Fruit fly (Drosophila melanogaster): ENCODE results near the gene CG33783.
A peak's percentile ranks its signal among the peaks of the same experiment; 100 is the strongest.

The CG33783 gene

DNA sequence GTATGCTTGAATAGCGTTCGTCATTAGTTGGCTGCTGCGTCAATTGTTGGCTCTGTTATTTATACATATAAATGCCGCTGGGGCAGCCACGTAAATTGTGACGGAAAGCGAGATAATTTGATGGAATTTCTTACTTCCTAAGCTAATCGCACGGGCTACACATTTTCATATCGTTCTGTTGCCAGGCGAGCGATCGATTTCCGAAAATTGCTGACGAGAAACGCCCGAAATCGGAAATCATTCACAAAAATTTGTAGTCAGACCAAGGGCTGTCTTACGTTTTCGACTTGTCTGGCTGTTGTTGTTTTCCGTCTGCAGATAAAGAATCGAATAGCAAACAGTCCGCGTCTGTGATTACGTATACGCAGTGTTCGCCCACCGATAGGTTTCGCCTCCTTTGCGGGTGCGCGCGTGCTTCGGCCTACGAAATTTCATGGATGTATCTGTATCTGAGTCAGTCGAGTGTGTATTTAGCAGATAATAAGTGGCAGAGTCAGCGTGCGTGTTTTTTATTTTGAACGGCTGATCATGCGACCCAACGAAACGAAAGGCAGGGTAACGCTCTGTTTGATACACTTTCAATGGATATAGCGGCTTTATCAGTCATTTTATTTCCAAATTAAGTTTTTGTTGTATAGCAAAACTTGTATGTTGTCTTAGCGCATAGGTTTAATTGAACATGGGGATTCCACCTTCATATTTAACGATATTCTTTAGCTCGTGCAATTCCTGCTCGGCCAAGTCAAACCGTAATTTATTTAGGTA, 31.1 kb downstream of the CG33783 start (continued):
- TF ChIP-seq Trl (optimal IDR thresholded peaks at IDR 0.05) (no peak), Trl (GFP tag; optimal IDR thresholded peaks at IDR 0.05) (peak; percentile 72), CG14050 (GFP tag; IDR thresholded peaks at IDR 0.05) (peak; percentile 34; the same call in 1 of the 3 replicates), dm (GFP tag; optimal IDR thresholded peaks at IDR 0.05) (peak; percentile 2), sens-2 (GFP tag; IDR thresholded peaks at IDR 0.05) (no peak), CG4820 (GFP tag; optimal IDR thresholded peaks at IDR 0.05) (peak; percentile 33), Camta (GFP tag; optimal IDR thresholded peaks at IDR 0.05) (peak; percentile 43), Awh (GFP tag; IDR thresholded peaks at IDR 0.05) (no peak), Myb (GFP tag; optimal IDR thresholded peaks at IDR 0.05) (peak; percentile 59), CG30403 (GFP tag; optimal IDR thresholded peaks at IDR 0.05) (peak; percentile 71), CG17385 (GFP tag; optimal IDR thresholded peaks at IDR 0.05) (peak; percentile 69), CG8359 (GFP tag; optimal IDR thresholded peaks at IDR 0.05; ENCODE audit: borderline replicate concordance) (no peak), ase (GFP tag; IDR thresholded peaks at IDR 0.05) (peak; percentile 47; the same call in 1 of the 3 replicates), lmd (GFP tag; IDR thresholded peaks at IDR 0.05) (peak; percentile 68), al (GFP tag; IDR thresholded peaks at IDR 0.05) (peak; percentile 47), CG32772 (GFP tag; IDR thresholded peaks at IDR 0.05) (peak; percentile 22; the same call in 1 of the 2 replicates), Chrac-16 (GFP tag; optimal IDR thresholded peaks at IDR 0.05) (peak; percentile 52), Hr51 (GFP tag; optimal IDR thresholded peaks at IDR 0.05) (peak; percentile 66 to 76), CG2116 (GFP tag; optimal IDR thresholded peaks at IDR 0.05) (peak; percentile 3), Sox100B (GFP tag; optimal IDR thresholded peaks at IDR 0.05) (peak; percentile 70), ranshi (GFP tag; IDR thresholded peaks at IDR 0.05) (peak; percentile 60; the same call in 1 of the 2 replicates), CG8290 (GFP tag; optimal IDR thresholded peaks at IDR 0.05) (no peak), CG8290 (tag; optimal IDR thresholded peaks at IDR 0.05) (peak in 1 of 2 experiments; percentile 71), CG3847 (GFP tag; IDR thresholded peaks at IDR 0.05) (peak; percentile 63), CG1602 (GFP tag; optimal IDR thresholded peaks at IDR 0.05) (peak; percentile 17), Xrp1 (GFP tag; IDR thresholded peaks at IDR 0.05) (peak; percentile 49; the same call in 1 of the 2 replicates), hkb (optimal IDR thresholded peaks at IDR 0.05) (no peak), hkb (GFP tag; IDR thresholded peaks at IDR 0.05) (peak; percentile 74), Hsf (GFP tag; optimal IDR thresholded peaks at IDR 0.05) (peak; percentile 57), trem (tag; optimal IDR thresholded peaks at IDR 0.05) (no peak), Lim3 (GFP tag; IDR thresholded peaks at IDR 0.05) (no peak), CG9876 (GFP tag; optimal IDR thresholded peaks at IDR 0.05) (peak; percentile 10), MBD-R2 (GFP tag; IDR thresholded peaks at IDR 0.05) (peak; percentile 43; the same call in 1 of the 2 replicates), org-1 (GFP tag; optimal IDR thresholded peaks at IDR 0.05) (peak; percentile 72), klu (GFP tag; IDR thresholded peaks at IDR 0.05) (peak; percentile 64; the same call in 1 of the 2 replicates), CG34224 (GFP tag; IDR thresholded peaks at IDR 0.05; ENCODE audit: partially characterized antibody) (peak; percentile 35; the same call in 1 of the 3 replicates), esg (GFP tag; conservative IDR thresholded peaks at IDR 0.05) (peak; percentile 72), Rfx (GFP tag; IDR thresholded peaks at IDR 0.05) (peak; percentile 86), gcm2 (GFP tag; optimal IDR thresholded peaks at IDR 0.05) (peak; percentile 27), gem (tag; optimal IDR thresholded peaks at IDR 0.05) (peak; percentile 83), CG16815 (GFP tag; optimal IDR thresholded peaks at IDR 0.05) (peak; percentile 4), vfl (GFP tag; optimal IDR thresholded peaks at IDR 0.05) (peak; percentile 53), unpg (GFP tag; optimal IDR thresholded peaks at IDR 0.05) (peak; percentile 74), CG10147 (GFP tag; optimal IDR thresholded peaks at IDR 0.05) (peak; percentile 48), oc (tag; optimal IDR thresholded peaks at IDR 0.05) (peak; percentile 58), zen (tag; optimal IDR thresholded peaks at IDR 0.05) (peak; percentile 10), nom (GFP tag; optimal IDR thresholded peaks at IDR 0.05) (no peak), Aef1 (GFP tag; IDR thresholded peaks at IDR 0.05) (peak; percentile 60), CG9932 (GFP tag; IDR thresholded peaks at IDR 0.05) (peak; percentile 71), CG11398 (GFP tag; optimal IDR thresholded peaks at IDR 0.05) (peak; percentile 58), CG7928 (GFP tag; optimal IDR thresholded peaks at IDR 0.05) (peak; percentile 33)
